Fruit fly (Drosophila melanogaster): ENCODE results near the gene Rsf1.
A peak's percentile ranks its signal among the peaks of the same experiment; 100 is the strongest.

Rsf1 gene

dm6 chr2L:10292066-10292560 is 28.8 kb upstream of the Rsf1 start, which contains the start of gene Ufd4 (continued):
- peak; percentile 36 for TF ChIP-seq jumu (GFP tag; optimal IDR thresholded peaks at IDR 0.05)
- no peak for TF ChIP-seq CG8478 (optimal IDR thresholded peaks at IDR 0.05)
- TF ChIP-seq cwo (GFP tag; optimal IDR thresholded peaks at IDR 0.05): no peak
- TF ChIP-seq NK7.1 (GFP tag; optimal IDR thresholded peaks at IDR 0.05): peak; percentile 16
- no peak for TF ChIP-seq Hsf (GFP tag; optimal IDR thresholded peaks at IDR 0.05)
- TF ChIP-seq bcd (GFP tag; optimal IDR thresholded peaks at IDR 0.05): no peak
- no peak for TF ChIP-seq yki (optimal IDR thresholded peaks at IDR 0.05)
- TF ChIP-seq btn (GFP tag; optimal IDR thresholded peaks at IDR 0.05): peak; percentile 14
- TF ChIP-seq fru (optimal IDR thresholded peaks at IDR 0.05): no peak
- no peak for TF ChIP-seq Elba2 (GFP tag; optimal IDR thresholded peaks at IDR 0.05)
- TF ChIP-seq repo (GFP tag; optimal IDR thresholded peaks at IDR 0.05): peak; percentile 25
- peak; percentile 75 for TF ChIP-seq gro (GFP tag; optimal IDR thresholded peaks at IDR 0.05)
- no peak for TF ChIP-seq chm (GFP tag; IDR thresholded peaks at IDR 0.05)
- TF ChIP-seq BEAF-32 (GFP tag; optimal IDR thresholded peaks at IDR 0.05): peak; percentile 55
- TF ChIP-seq CG11247 (GFP tag; IDR thresholded peaks at IDR 0.05): no peak
- no peak for TF ChIP-seq inv (GFP tag; IDR thresholded peaks at IDR 0.05; ENCODE audit: partially characterized antibody)
- no peak for TF ChIP-seq otp (GFP tag; IDR thresholded peaks at IDR 0.05)
- TF ChIP-seq Atf6 (GFP tag; IDR thresholded peaks at IDR 0.05): peak; percentile 78
- no peak for TF ChIP-seq sd (tag; optimal IDR thresholded peaks at IDR 0.05)
- TF ChIP-seq Tbp (GFP tag; optimal IDR thresholded peaks at IDR 0.05): no peak
- TF ChIP-seq CG10462 (GFP tag; optimal IDR thresholded peaks at IDR 0.05): no peak
- TF ChIP-seq MESR4 (GFP tag; optimal IDR thresholded peaks at IDR 0.05): peak; percentile 77
- peak; percentile 78 for TF ChIP-seq Nf-YC (tag; optimal IDR thresholded peaks at IDR 0.05)
- peak; percentile 51 for TF ChIP-seq Nf-YB (GFP tag; optimal IDR thresholded peaks at IDR 0.05)
- TF ChIP-seq crp (GFP tag; optimal IDR thresholded peaks at IDR 0.05): no peak
- peak; percentile 66 for TF ChIP-seq CG13624 (GFP tag; optimal IDR thresholded peaks at IDR 0.05)
- no peak for TF ChIP-seq CG17361 (GFP tag; IDR thresholded peaks at IDR 0.05)
- no peak for TF ChIP-seq CG8281 (tag; optimal IDR thresholded peaks at IDR 0.05)
- TF ChIP-seq Ada2b (GFP tag; IDR thresholded peaks at IDR 0.05): peak; percentile 65
- TF ChIP-seq wek (GFP tag; optimal IDR thresholded peaks at IDR 0.05): peak; percentile 98
- TF ChIP-seq CG10321 (GFP tag; IDR thresholded peaks at IDR 0.05): no peak
- no peak for TF ChIP-seq Awh (GFP tag; IDR thresholded peaks at IDR 0.05)
- TF ChIP-seq lilli (GFP tag; optimal IDR thresholded peaks at IDR 0.05): no peak
- TF ChIP-seq CG12659 (GFP tag; optimal IDR thresholded peaks at IDR 0.05): peak; percentile 79
- peak; percentile 19 for TF ChIP-seq CG18619 (GFP tag; optimal IDR thresholded peaks at IDR 0.05)
- no peak for TF ChIP-seq CG14667 (GFP tag; IDR thresholded peaks at IDR 0.05)
- no peak for TF ChIP-seq CG11085 (GFP tag; IDR thresholded peaks at IDR 0.05)
- TF ChIP-seq amos (GFP tag; IDR thresholded peaks at IDR 0.05; ENCODE audit: partially characterized antibody): no peak; the same call in 1 of the 2 replicates
- no peak for TF ChIP-seq CG17802 (tag; optimal IDR thresholded peaks at IDR 0.05)
- no peak for TF ChIP-seq disco-r (GFP tag; optimal IDR thresholded peaks at IDR 0.05)
- TF ChIP-seq pita (GFP tag; optimal IDR thresholded peaks at IDR 0.05): no peak
- TF ChIP-seq sc (optimal IDR thresholded peaks at IDR 0.05): no peak
- TF ChIP-seq sc (GFP tag; optimal IDR thresholded peaks at IDR 0.05): no peak
- TF ChIP-seq zf30C (GFP tag; optimal IDR thresholded peaks at IDR 0.05): no peak
- TF ChIP-seq CG7745 (tag; optimal IDR thresholded peaks at IDR 0.05): peak; percentile 7
- no peak for TF ChIP-seq Hey (tag; optimal IDR thresholded peaks at IDR 0.05)
- peak; percentile 73 for TF ChIP-seq phol (tag; optimal IDR thresholded peaks at IDR 0.05)
- no peak for TF ChIP-seq croc (GFP tag; conservative IDR thresholded peaks at IDR 0.05)

All from whole organism, embryonic.